Worm (Caenorhabditis elegans) whole organism, L3 larva: ENCODE data around the gene F18E3.10.

Experiments used
- R02D3.7 ChIP-seq: fragments of 150-350 bp; optimal IDR thresholded peaks from 2 replicates; lab custom pipeline; 2014; ENCODE audit warnings: missing biosample characterization, missing genetic modification characterization
- ama-1 ChIP-seq: fragments of 150-350 bp; optimal IDR thresholded peaks from 2 replicates; lab custom pipeline; 2018
- ceh-16 ChIP-seq: sonication (generic microtip); optimal IDR thresholded peaks from 2 replicates; lab custom pipeline; 2017; ENCODE audit warnings: missing biosample characterization, missing genetic modification characterization
- ceh-28 ChIP-seq: fragments of 150-350 bp; optimal IDR thresholded peaks from 2 replicates; lab custom pipeline; 2014; ENCODE audit warnings: missing biosample characterization, missing genetic modification reagents, missing genetic modification characterization
- ceh-82 ChIP-seq: fragments of 150-350 bp; optimal IDR thresholded peaks from 2 replicates; lab custom pipeline; 2014; ENCODE audit warnings: missing biosample characterization, missing genetic modification characterization
- ceh-9 ChIP-seq: sonication (generic microtip); optimal IDR thresholded peaks from 2 replicates; lab custom pipeline; 2018; ENCODE audit warnings: missing biosample characterization, missing genetic modification characterization
- daf-12 ChIP-seq: fragments of 150-350 bp; optimal IDR thresholded peaks from 2 replicates; lab custom pipeline; 2014; ENCODE audit warnings: missing biosample characterization, missing genetic modification reagents, missing genetic modification characterization
- elt-1 ChIP-seq: fragments of 150-350 bp; optimal IDR thresholded peaks from 2 replicates; lab custom pipeline; 2014; ENCODE audit warnings: missing biosample characterization, missing genetic modification characterization
- elt-2 ChIP-seq: sonication (generic microtip); optimal IDR thresholded peaks from 2 replicates; lab custom pipeline; 2016; ENCODE audit warnings: missing genetic modification reagents, mild to moderate bottlenecking, missing genetic modification characterization, missing compliant biosample characterization
- elt-3 ChIP-seq, 3 experiments: fragments of 150-350 bp in 1 of 3; sonication (generic microtip) in 2 of 3; optimal IDR thresholded peaks; 2 replicates in 2 of 3; 4 replicates in 1 of 3; lab custom pipeline; 2014 to 2017; ENCODE audit warnings: missing biosample characterization in 3 of 3, missing genetic modification characterization in 3 of 3
- eor-1 ChIP-seq, 2 experiments: fragments of 150-350 bp; optimal IDR thresholded peaks; 2 replicates each; lab custom pipeline; 2014 to 2018; ENCODE audit warnings: missing biosample characterization in 2 of 2, missing genetic modification characterization in 2 of 2
- fkh-10 ChIP-seq: sonication (generic microtip); optimal IDR thresholded peaks from 2 replicates; lab custom pipeline; 2017; ENCODE audit warnings: missing biosample characterization, missing genetic modification reagents, missing genetic modification characterization
- fkh-2 ChIP-seq: fragments of 150-350 bp; optimal IDR thresholded peaks from 2 replicates; lab custom pipeline; 2014; ENCODE audit warnings: missing biosample characterization, missing genetic modification reagents, missing genetic modification characterization
- fos-1 ChIP-seq: fragments of 150-350 bp; optimal IDR thresholded peaks from 2 replicates; lab custom pipeline; 2014; ENCODE audit warnings: missing biosample characterization, missing genetic modification characterization
- jun-1 ChIP-seq: fragments of 150-350 bp; optimal IDR thresholded peaks from 2 replicates; lab custom pipeline; 2014; ENCODE audit warnings: missing biosample characterization, missing genetic modification reagents, missing genetic modification characterization
- lin-15B ChIP-seq: fragments of 150-350 bp; optimal IDR thresholded peaks from 2 replicates; lab custom pipeline; 2014; ENCODE audit warnings: missing biosample characterization, missing genetic modification characterization
- lsy-12 ChIP-seq: sonication (generic microtip); optimal IDR thresholded peaks from 2 replicates; lab custom pipeline; 2016; ENCODE audit warnings: mild to moderate bottlenecking, missing genetic modification characterization, missing compliant biosample characterization
- mdl-1 ChIP-seq: fragments of 150-350 bp; optimal IDR thresholded peaks from 2 replicates; lab custom pipeline; 2014; ENCODE audit warnings: missing biosample characterization, missing genetic modification characterization
- mml-1 ChIP-seq: fragments of 150-350 bp; sonication (generic microtip); optimal IDR thresholded peaks from 3 replicates; lab custom pipeline; 2014; ENCODE audit warnings: missing biosample characterization, missing genetic modification characterization
- nfya-1 ChIP-seq: sonication (generic microtip); optimal IDR thresholded peaks from 2 replicates; lab custom pipeline; 2017; ENCODE audit warnings: missing genetic modification characterization, mild to moderate bottlenecking, missing compliant biosample characterization, antibody characterized with exemption, moderate library complexity; ENCODE audit not compliant: insufficient read depth
- nhr-11 ChIP-seq: fragments of 150-350 bp; optimal IDR thresholded peaks from 2 replicates; lab custom pipeline; 2014; ENCODE audit warnings: missing biosample characterization, missing genetic modification characterization
- nhr-23 ChIP-seq: fragments of 150-350 bp; optimal IDR thresholded peaks from 2 replicates; lab custom pipeline; 2014; ENCODE audit warnings: missing biosample characterization, missing genetic modification reagents, missing genetic modification characterization
- nhr-237 ChIP-seq: fragments of 150-350 bp; optimal IDR thresholded peaks from 2 replicates; lab custom pipeline; 2014; ENCODE audit warnings: missing biosample characterization, missing genetic modification characterization
- nhr-28 ChIP-seq: fragments of 150-350 bp; optimal IDR thresholded peaks from 2 replicates; lab custom pipeline; 2014; ENCODE audit warnings: missing biosample characterization, missing genetic modification characterization
- nhr-43 ChIP-seq: sonication (generic microtip); optimal IDR thresholded peaks from 2 replicates; lab custom pipeline; 2016; ENCODE audit warnings: mild to moderate bottlenecking, missing genetic modification characterization, missing compliant biosample characterization; ENCODE audit not compliant: poor library complexity, severe bottlenecking
- nhr-76 ChIP-seq: fragments of 150-350 bp; sonication (generic microtip); optimal IDR thresholded peaks from 5 replicates; lab custom pipeline; 2014; ENCODE audit warnings: missing biosample characterization, missing genetic modification characterization
- pha-4 ChIP-seq: fragments of 150-350 bp; optimal IDR thresholded peaks from 2 replicates; lab custom pipeline; 2014; ENCODE audit warnings: missing biosample characterization, missing genetic modification reagents, missing genetic modification characterization
- pqm-1 ChIP-seq: fragments of 150-350 bp; optimal IDR thresholded peaks from 2 replicates; lab custom pipeline; 2017; ENCODE audit warnings: missing biosample characterization, missing genetic modification characterization, inconsistent platforms
- sea-2 ChIP-seq: fragments of 150-350 bp; sonication (generic microtip); optimal IDR thresholded peaks from 4 replicates; lab custom pipeline; 2014; ENCODE audit warnings: missing biosample characterization, missing genetic modification reagents, missing genetic modification characterization
- skn-1 ChIP-seq: fragments of 150-350 bp; optimal IDR thresholded peaks from 2 replicates; lab custom pipeline; 2014; ENCODE audit warnings: missing biosample characterization, missing genetic modification characterization
- snpc-4 ChIP-seq: fragments of 150-350 bp; optimal IDR thresholded peaks from 2 replicates; lab custom pipeline; 2014; ENCODE audit warnings: missing biosample characterization, missing genetic modification characterization
- tbx-2 ChIP-seq: sonication (generic microtip); optimal IDR thresholded peaks from 2 replicates; lab custom pipeline; 2016; ENCODE audit warnings: mild to moderate bottlenecking, missing genetic modification characterization, missing compliant biosample characterization
- unc-39 ChIP-seq: sonication (generic microtip); optimal IDR thresholded peaks from 4 replicates; lab custom pipeline; 2017; ENCODE audit warnings: missing biosample characterization, missing genetic modification characterization
- ztf-4 ChIP-seq: fragments of 150-350 bp; optimal IDR thresholded peaks from 2 replicates; lab custom pipeline; 2014; ENCODE audit warnings: missing biosample characterization, missing genetic modification characterization

Gene F18E3.10

ce11 chrV:7408520-7408919, 15.7 kb downstream of the F18E3.10 start, which contains the start of gene srt-6:
Gene srt-6 (minus strand): TSS chrV:7408814.
- TF ChIP-seq ceh-9 = no peak
- TF ChIP-seq fkh-10 (GFP tag; lab: Kevin White, UChicago) = no peak
- TF ChIP-seq sea-2 (GFP tag; lab: Kevin White, UChicago) = no peak
- no peak for TF ChIP-seq daf-12

- TF ChIP-seq elt-3 (tag; optimal IDR thresholded peaks at IDR 0.05; lab: Kevin White, UChicago) (no peak), ceh-82 (tag; lab: Kevin White, UChicago) (no peak), elt-1 (no peak), skn-1 (tag; lab: Kevin White, UChicago) (no peak), ztf-4 (tag; lab: Kevin White, UChicago) (no peak), unc-39 (tag; lab: Kevin White, UChicago) (no peak), nfya-1 (tag; lab: Kevin White, UChicago) (no peak), jun-1 (no peak), fos-1 (tag; lab: Kevin White, UChicago) (no peak), nhr-76 (no peak), pqm-1 (tag; lab: Kevin White, UChicago) (no peak), lsy-12 (tag; lab: Kevin White, UChicago) (no peak), mml-1 (no peak), sea-2 (GFP tag; lab: Kevin White, UChicago) (no peak), nhr-28 (no peak), R02D3.7 (no peak), fkh-10 (GFP tag; lab: Kevin White, UChicago) (no peak), fkh-2 (tag; lab: Kevin White, UChicago) (no peak), nhr-23 (tag; lab: Kevin White, UChicago) (no peak)
Measured at ce11 chrV:7403501-7403900, 20.7 kb downstream of the F18E3.10 start.

ce11 chrV:7402355-7402754, 21.9 kb downstream of the F18E3.10 start, which contains the start of gene srj-13:
Gene srj-13 (plus strand): TSS chrV:7402655.
- no peak for TF ChIP-seq daf-12
- no peak for TF ChIP-seq pha-4 (tag; lab: Kevin White, UChicago)
- TF ChIP-seq ceh-9 = no peak
- no peak for TF ChIP-seq pqm-1 (tag; lab: Kevin White, UChicago)
- no peak for TF ChIP-seq tbx-2
- TF ChIP-seq lsy-12 (tag; lab: Kevin White, UChicago) = no peak
- TF ChIP-seq eor-1 (tag; optimal IDR thresholded peaks at IDR 0.05; lab: Kevin White, UChicago) = no peak
- TF ChIP-seq snpc-4 (tag; lab: Kevin White, UChicago) = no peak
- TF ChIP-seq ztf-4 (tag; lab: Kevin White, UChicago) = no peak
- no peak for TF ChIP-seq ceh-28
- no peak for TF ChIP-seq nhr-43 (tag; lab: Kevin White, UChicago)
- TF ChIP-seq elt-2 = no peak
- TF ChIP-seq lin-15B (tag; lab: Kevin White, UChicago) = no peak
- no peak for TF ChIP-seq unc-39 (tag; lab: Kevin White, UChicago)
- no peak for TF ChIP-seq jun-1

ce11 chrV:7400588-7400987, 23.6 kb downstream of the F18E3.10 start, which contains the start of gene srx-60:
Gene srx-60 (plus strand): TSS chrV:7400888.
- TF ChIP-seq nhr-237 (no peak), mdl-1 (tag; lab: Kevin White, UChicago) (no peak), pqm-1 (tag; lab: Kevin White, UChicago) (no peak), nfya-1 (tag; lab: Kevin White, UChicago) (no peak)

ce11 chrV:7400095-7400494, 24.1 kb downstream of the F18E3.10 start, which contains the start of gene cnc-9:
Gene cnc-9 (minus strand): TSS chrV:7400195.
- TF ChIP-seq nhr-11 (tag; lab: Kevin White, UChicago) (no peak), ama-1 (lab: Kevin White, UChicago) (no peak), elt-1 (no peak), ceh-16 (tag; lab: Kevin White, UChicago) (no peak), nhr-23 (tag; lab: Kevin White, UChicago) (no peak), elt-3 (tag; optimal IDR thresholded peaks at IDR 0.05; lab: Kevin White, UChicago) (no peak)
